Worm (Caenorhabditis elegans): Measurements from ENCODE around the gene F54C9.7.

The F54C9.7 gene

ce11 chrII:8559188-8559587 is 14.0 kb upstream of the F54C9.7 start:
- TF ChIP-seq elt-2 (tag; optimal IDR thresholded peaks at IDR 0.05) = no peak
- no peak for TF ChIP-seq ceh-16 (tag; optimal IDR thresholded peaks at IDR 0.05)
- TF ChIP-seq snpc-4 (tag; optimal IDR thresholded peaks at IDR 0.05) = no peak
- TF ChIP-seq nhr-11 (tag; optimal IDR thresholded peaks at IDR 0.05) = peak; percentile 32
- TF ChIP-seq fkh-10 (GFP tag; optimal IDR thresholded peaks at IDR 0.05) = peak; percentile 98
- peak; percentile 31 for TF ChIP-seq ceh-28 (tag; optimal IDR thresholded peaks at IDR 0.05)
- TF ChIP-seq hmg-11 (tag; optimal IDR thresholded peaks at IDR 0.05) = no peak
- peak; percentile 1 for TF ChIP-seq nfya-1 (tag; optimal IDR thresholded peaks at IDR 0.05; ENCODE audit: insufficient read depth)
- peak; percentile 29 for TF ChIP-seq nhr-23 (tag; optimal IDR thresholded peaks at IDR 0.05)
- TF ChIP-seq jun-1 (tag; optimal IDR thresholded peaks at IDR 0.05) = peak; percentile 17

ce11 chrII:8561227-8561626 is 11.9 kb upstream of the F54C9.7 start, which contains the start of gene iff-2:
iff-2 (minus strand) TSS chrII:8561367.
- peak; percentile 94 for TF ChIP-seq tbx-2 (tag; optimal IDR thresholded peaks at IDR 0.05)
- peak; percentile 96 for TF ChIP-seq unc-62 (GFP tag; optimal IDR thresholded peaks at IDR 0.05)
- TF ChIP-seq egl-5 (tag; optimal IDR thresholded peaks at IDR 0.05) = peak; percentile 99
- no peak for TF ChIP-seq nhr-12 (tag; optimal IDR thresholded peaks at IDR 0.05)
- TF ChIP-seq ceh-16 (tag; optimal IDR thresholded peaks at IDR 0.05) = peak; percentile 73
- peak; percentile 88 for TF ChIP-seq ztf-4 (tag; optimal IDR thresholded peaks at IDR 0.05)
- TF ChIP-seq nhr-67 (tag; optimal IDR thresholded peaks at IDR 0.05) = peak; percentile 29
- peak; percentile 99 for TF ChIP-seq nfya-1 (tag; optimal IDR thresholded peaks at IDR 0.05; ENCODE audit: insufficient read depth)
- TF ChIP-seq ceh-9 (tag; optimal IDR thresholded peaks at IDR 0.05) = no peak
- peak; percentile 99 for TF ChIP-seq nhr-11 (tag; optimal IDR thresholded peaks at IDR 0.05)
- TF ChIP-seq fkh-2 (tag; optimal IDR thresholded peaks at IDR 0.05) = peak; percentile 67
- peak; percentile 53 for TF ChIP-seq aly-2 (tag; optimal IDR thresholded peaks at IDR 0.05)
- peak; percentile 94 for TF ChIP-seq R02D3.7 (tag; optimal IDR thresholded peaks at IDR 0.05)
- peak; percentile 83 for TF ChIP-seq ZK546.5 (tag; optimal IDR thresholded peaks at IDR 0.05)
- TF ChIP-seq ama-1 (optimal IDR thresholded peaks at IDR 0.05) = peak; percentile 95
- TF ChIP-seq sea-2 (GFP tag; optimal IDR thresholded peaks at IDR 0.05) = no peak
- TF ChIP-seq mdl-1 (tag; optimal IDR thresholded peaks at IDR 0.05) = peak; percentile 92
- peak; percentile 52 for TF ChIP-seq unc-39 (tag; optimal IDR thresholded peaks at IDR 0.05)
- peak; percentile 99 for TF ChIP-seq pqm-1 (tag; optimal IDR thresholded peaks at IDR 0.05)
- TF ChIP-seq ceh-82 (tag; optimal IDR thresholded peaks at IDR 0.05) = peak; percentile 93
- TF ChIP-seq egl-27 (tag; optimal IDR thresholded peaks at IDR 0.05) = peak; percentile 97
- peak; percentile 96 for TF ChIP-seq skn-1 (tag; optimal IDR thresholded peaks at IDR 0.05)
- TF ChIP-seq lsy-12 (tag; optimal IDR thresholded peaks at IDR 0.05) = peak; percentile 99
- TF ChIP-seq elt-1 (tag; optimal IDR thresholded peaks at IDR 0.05) = peak; percentile 92
- TF ChIP-seq jun-1 (tag; optimal IDR thresholded peaks at IDR 0.05) = peak; percentile 99
- peak; percentile 94 for TF ChIP-seq nhr-77 (tag; optimal IDR thresholded peaks at IDR 0.05)
- peak; percentile 22 for TF ChIP-seq ztf-11 (tag; optimal IDR thresholded peaks at IDR 0.05)
- TF ChIP-seq snpc-4 (tag; optimal IDR thresholded peaks at IDR 0.05) = peak; percentile 95
- no peak for TF ChIP-seq mml-1 (tag; optimal IDR thresholded peaks at IDR 0.05)
- peak; percentile 100 for TF ChIP-seq pha-4 (tag; optimal IDR thresholded peaks at IDR 0.05)
- TF ChIP-seq eor-1 (tag; optimal IDR thresholded peaks at IDR 0.05) = peak in 1 of 2 experiments; percentile 82
- no peak for TF ChIP-seq nhr-237 (tag; optimal IDR thresholded peaks at IDR 0.05)
- peak; percentile 94 for TF ChIP-seq ceh-28 (tag; optimal IDR thresholded peaks at IDR 0.05)
- TF ChIP-seq hmg-11 (tag; optimal IDR thresholded peaks at IDR 0.05) = peak; percentile 97
- TF ChIP-seq elt-3 (tag; optimal IDR thresholded peaks at IDR 0.05) = peak; percentile 60 to 99 (median 98)
- peak; percentile 77 for TF ChIP-seq zag-1 (tag; optimal IDR thresholded peaks at IDR 0.05)
- no peak for TF ChIP-seq daf-12 (tag; optimal IDR thresholded peaks at IDR 0.05)
- peak; percentile 96 for TF ChIP-seq fos-1 (tag; optimal IDR thresholded peaks at IDR 0.05)
- TF ChIP-seq nhr-28 (tag; optimal IDR thresholded peaks at IDR 0.05) = peak; percentile 77
- peak; percentile 100 for TF ChIP-seq nhr-23 (tag; optimal IDR thresholded peaks at IDR 0.05)
- peak; percentile 100 for TF ChIP-seq lin-15B (tag; optimal IDR thresholded peaks at IDR 0.05)
- TF ChIP-seq nhr-43 (tag; optimal IDR thresholded peaks at IDR 0.05; ENCODE audit: poor library complexity, severe bottlenecking) = peak; percentile 98
- TF ChIP-seq fkh-10 (GFP tag; optimal IDR thresholded peaks at IDR 0.05) = peak; percentile 99
- peak; percentile 100 for TF ChIP-seq lin-39 (tag; optimal IDR thresholded peaks at IDR 0.05)
- TF ChIP-seq nhr-76 (tag; optimal IDR thresholded peaks at IDR 0.05) = peak; percentile 85
- peak; percentile 97 for TF ChIP-seq elt-2 (tag; optimal IDR thresholded peaks at IDR 0.05)
- peak; percentile 100 for TF ChIP-seq nhr-25 (tag; optimal IDR thresholded peaks at IDR 0.05)

Measured in whole organism, L3 larva.